Worm (Caenorhabditis elegans): ENCODE measurements around the gene attf-5.

DNA sequence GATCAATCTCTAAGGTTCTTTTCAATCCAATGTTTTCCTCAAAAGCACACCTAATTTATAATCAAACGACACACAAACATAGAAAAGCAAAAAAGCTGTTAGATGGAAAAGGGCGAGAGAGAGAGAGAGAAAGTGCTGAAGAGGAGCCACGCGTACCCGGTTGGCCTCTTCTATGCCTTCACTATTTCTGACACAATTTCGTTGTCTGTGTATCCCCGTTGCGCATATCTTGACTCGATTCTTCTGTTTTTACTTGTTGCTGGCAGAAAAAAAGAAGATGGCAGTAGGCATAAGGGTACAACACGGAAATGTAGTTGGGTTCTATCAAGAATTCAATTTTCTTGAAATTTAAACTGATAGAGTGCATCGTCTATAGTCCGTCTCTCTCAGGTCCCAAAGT lies 39.3 kb downstream of the attf-5 start:
- peak; percentile 48 for TF ChIP-seq him-1 (tag; optimal IDR thresholded peaks at IDR 0.05)
- no peak for TF ChIP-seq W03F9.2 (tag; optimal IDR thresholded peaks at IDR 0.05)
